Worm (Caenorhabditis elegans): Measurements from ENCODE around the gene col-160.

ce11 chrV:13206514-13206913 lies 4.5 kb upstream of the col-160 start:
- TF ChIP-seq F49E8.2 (tag; optimal IDR thresholded peaks at IDR 0.05; ENCODE audit: insufficient read depth), result no peak
- no peak for TF ChIP-seq sea-2 (GFP tag; IDR thresholded peaks at IDR 0.05)
- TF ChIP-seq nfya-1 (tag; optimal IDR thresholded peaks at IDR 0.05; ENCODE audit: borderline replicate concordance, insufficient read depth), result no peak
- no peak for TF ChIP-seq mcd-1 (GFP tag; IDR thresholded peaks at IDR 0.05)
- no peak for TF ChIP-seq ama-1 (optimal IDR thresholded peaks at IDR 0.05)
- no peak for TF ChIP-seq ama-1 (GFP tag; optimal IDR thresholded peaks at IDR 0.05)
- TF ChIP-seq let-607 (tag; optimal IDR thresholded peaks at IDR 0.05), result no peak
- TF ChIP-seq lin-35 (GFP tag; optimal IDR thresholded peaks at IDR 0.05), result no peak
- no peak for TF ChIP-seq unc-62 (GFP tag; optimal IDR thresholded peaks at IDR 0.05)
- TF ChIP-seq ceh-100 (GFP tag; IDR thresholded peaks at IDR 0.05), result no peak
- TF ChIP-seq bed-1 (GFP tag; IDR thresholded peaks at IDR 0.05), result no peak
- no peak for TF ChIP-seq rcor-1 (GFP tag; IDR thresholded peaks at IDR 0.05)
- TF ChIP-seq pha-4 (tag; optimal IDR thresholded peaks at IDR 0.05), result no peak
